Worm (Caenorhabditis elegans): ENCODE measurements around the gene C55A1.1.

C55A1.1 gene

DNA sequence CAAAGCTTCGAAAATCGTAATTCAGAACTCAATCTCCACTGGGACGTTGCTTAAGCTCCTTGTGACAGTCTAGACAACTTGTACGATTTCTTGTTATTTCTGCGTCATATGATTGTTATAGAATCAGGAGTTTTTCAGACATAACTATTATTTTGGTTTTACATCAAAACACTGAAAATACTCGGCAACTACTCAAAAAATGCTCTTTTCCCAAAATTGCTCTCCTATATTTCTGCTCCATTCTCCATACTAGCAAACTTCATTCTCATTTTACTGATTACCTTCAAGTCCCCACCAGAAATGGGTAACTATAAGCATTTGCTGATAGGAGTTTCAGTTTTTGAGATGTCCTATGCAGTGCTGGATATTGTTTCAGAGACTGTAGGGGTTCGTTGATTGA lies at the start of gene C55A1.1:
Gene C55A1.1 (plus strand): TSS at position 301 of the 400 bp plus-strand sequence.
- no peak for TF ChIP-seq fkh-2 (tag; optimal IDR thresholded peaks at IDR 0.05)
- TF ChIP-seq nhr-12 (tag; optimal IDR thresholded peaks at IDR 0.05), result no peak
- TF ChIP-seq aly-2 (tag; optimal IDR thresholded peaks at IDR 0.05), result no peak
- TF ChIP-seq ztf-11 (tag; optimal IDR thresholded peaks at IDR 0.05), result no peak
- TF ChIP-seq egl-5 (tag; optimal IDR thresholded peaks at IDR 0.05), result no peak
- TF ChIP-seq sea-2 (GFP tag; optimal IDR thresholded peaks at IDR 0.05), result no peak
- no peak for TF ChIP-seq nhr-67 (tag; optimal IDR thresholded peaks at IDR 0.05)
- TF ChIP-seq nfya-1 (tag; optimal IDR thresholded peaks at IDR 0.05; ENCODE audit: insufficient read depth), result no peak
- TF ChIP-seq nhr-23 (tag; optimal IDR thresholded peaks at IDR 0.05), result no peak
- TF ChIP-seq elt-3 (tag; optimal IDR thresholded peaks at IDR 0.05), result no peak
- no peak for TF ChIP-seq nhr-77 (tag; optimal IDR thresholded peaks at IDR 0.05)
- no peak for TF ChIP-seq ceh-82 (tag; optimal IDR thresholded peaks at IDR 0.05)
- TF ChIP-seq ceh-28 (tag; optimal IDR thresholded peaks at IDR 0.05), result no peak
- TF ChIP-seq snpc-4 (tag; optimal IDR thresholded peaks at IDR 0.05), result no peak
- no peak for TF ChIP-seq nhr-11 (tag; optimal IDR thresholded peaks at IDR 0.05)
- TF ChIP-seq nhr-43 (tag; optimal IDR thresholded peaks at IDR 0.05; ENCODE audit: poor library complexity, severe bottlenecking), result no peak

ce11 chrV:15572613-15573012 lies 49.0 kb upstream of the C55A1.1 start, which contains the start of gene fbxa-94:
TSS of gene fbxa-94 (plus strand) at chrV:15572913.
- TF ChIP-seq sea-2 (GFP tag; optimal IDR thresholded peaks at IDR 0.05) (no peak), nfya-1 (tag; optimal IDR thresholded peaks at IDR 0.05; ENCODE audit: insufficient read depth) (peak; percentile 42)

ce11 chrV:15575305-15575704 lies 46.3 kb upstream of the C55A1.1 start, which contains the start of gene mdt-28:
TSS of gene mdt-28 (minus strand) at chrV:15575405.
- TF ChIP-seq ama-1 (optimal IDR thresholded peaks at IDR 0.05) (no peak), fkh-2 (tag; optimal IDR thresholded peaks at IDR 0.05) (no peak), jun-1 (tag; optimal IDR thresholded peaks at IDR 0.05) (no peak), lin-39 (tag; optimal IDR thresholded peaks at IDR 0.05) (no peak), nhr-76 (tag; optimal IDR thresholded peaks at IDR 0.05) (no peak), nfya-1 (tag; optimal IDR thresholded peaks at IDR 0.05; ENCODE audit: insufficient read depth) (no peak), ztf-4 (tag; optimal IDR thresholded peaks at IDR 0.05) (no peak), nhr-11 (tag; optimal IDR thresholded peaks at IDR 0.05) (no peak), ceh-82 (tag; optimal IDR thresholded peaks at IDR 0.05) (no peak), daf-12 (tag; optimal IDR thresholded peaks at IDR 0.05) (no peak), egl-5 (tag; optimal IDR thresholded peaks at IDR 0.05) (no peak), unc-39 (tag; optimal IDR thresholded peaks at IDR 0.05) (no peak), nhr-67 (tag; optimal IDR thresholded peaks at IDR 0.05) (no peak), egl-27 (tag; optimal IDR thresholded peaks at IDR 0.05) (no peak), zag-1 (tag; optimal IDR thresholded peaks at IDR 0.05) (no peak), nhr-43 (tag; optimal IDR thresholded peaks at IDR 0.05; ENCODE audit: poor library complexity, severe bottlenecking) (no peak), fkh-10 (GFP tag; optimal IDR thresholded peaks at IDR 0.05) (no peak), mdl-1 (tag; optimal IDR thresholded peaks at IDR 0.05) (no peak), nhr-77 (tag; optimal IDR thresholded peaks at IDR 0.05) (no peak), nhr-12 (tag; optimal IDR thresholded peaks at IDR 0.05) (no peak)

- TF ChIP-seq nhr-23 (tag; optimal IDR thresholded peaks at IDR 0.05) (peak; percentile 9), nhr-77 (tag; optimal IDR thresholded peaks at IDR 0.05) (no peak), nhr-237 (tag; optimal IDR thresholded peaks at IDR 0.05) (no peak), eor-1 (tag; optimal IDR thresholded peaks at IDR 0.05) (no peak), pha-4 (tag; optimal IDR thresholded peaks at IDR 0.05) (no peak), elt-3 (tag; optimal IDR thresholded peaks at IDR 0.05) (no peak)
Measured at ce11 chrV:15577395-15577896, 44.2 kb upstream of the C55A1.1 start, which contains the start of gene atx-3. TSS of gene atx-3 (minus strand) at chrV:15577445.

DNA sequence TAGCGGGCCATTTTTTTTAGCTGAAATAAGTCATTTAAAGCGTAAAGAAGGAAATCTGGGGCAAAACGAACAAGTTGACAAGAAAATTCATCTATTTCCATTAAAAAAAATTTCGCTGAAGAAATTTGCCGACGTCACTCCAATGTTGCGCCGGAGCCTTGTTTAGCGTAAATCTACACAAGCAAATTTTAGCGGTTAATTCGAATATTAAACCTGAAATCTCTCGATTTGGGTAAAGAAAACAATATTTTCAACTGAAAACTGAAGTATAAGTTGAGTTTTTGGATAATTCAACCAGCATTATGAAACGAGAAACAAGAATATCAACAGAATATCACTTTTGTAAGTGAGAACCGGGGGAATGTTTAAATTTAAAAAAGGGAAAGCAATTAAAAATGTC lies 43.2 kb upstream of the C55A1.1 start, which contains the start of gene F28F8.9:
Gene F28F8.9 (minus strand): TSS at position 288 of the 400 bp plus-strand sequence.
- TF ChIP-seq snpc-4 (tag; optimal IDR thresholded peaks at IDR 0.05) (no peak), elt-1 (tag; optimal IDR thresholded peaks at IDR 0.05) (no peak), aly-2 (tag; optimal IDR thresholded peaks at IDR 0.05) (no peak), ceh-82 (tag; optimal IDR thresholded peaks at IDR 0.05) (no peak), nhr-43 (tag; optimal IDR thresholded peaks at IDR 0.05; ENCODE audit: poor library complexity, severe bottlenecking) (peak; percentile 19), egl-27 (tag; optimal IDR thresholded peaks at IDR 0.05) (no peak), unc-39 (tag; optimal IDR thresholded peaks at IDR 0.05) (no peak), R02D3.7 (tag; optimal IDR thresholded peaks at IDR 0.05) (peak; percentile 91), nhr-11 (tag; optimal IDR thresholded peaks at IDR 0.05) (no peak), skn-1 (tag; optimal IDR thresholded peaks at IDR 0.05) (no peak), mml-1 (tag; optimal IDR thresholded peaks at IDR 0.05) (no peak), jun-1 (tag; optimal IDR thresholded peaks at IDR 0.05) (no peak), daf-12 (tag; optimal IDR thresholded peaks at IDR 0.05) (no peak), hmg-11 (tag; optimal IDR thresholded peaks at IDR 0.05) (peak; percentile 24), pha-4 (tag; optimal IDR thresholded peaks at IDR 0.05) (peak; percentile 68), ama-1 (optimal IDR thresholded peaks at IDR 0.05) (peak; percentile 18), lin-39 (tag; optimal IDR thresholded peaks at IDR 0.05) (peak; percentile 31), mdl-1 (tag; optimal IDR thresholded peaks at IDR 0.05) (no peak), ceh-16 (tag; optimal IDR thresholded peaks at IDR 0.05) (no peak), nhr-28 (tag; optimal IDR thresholded peaks at IDR 0.05) (no peak), ceh-28 (tag; optimal IDR thresholded peaks at IDR 0.05) (no peak), fkh-2 (tag; optimal IDR thresholded peaks at IDR 0.05) (no peak), egl-5 (tag; optimal IDR thresholded peaks at IDR 0.05) (no peak), fkh-10 (GFP tag; optimal IDR thresholded peaks at IDR 0.05) (no peak), nhr-237 (tag; optimal IDR thresholded peaks at IDR 0.05) (no peak), nhr-25 (tag; optimal IDR thresholded peaks at IDR 0.05) (no peak), nhr-67 (tag; optimal IDR thresholded peaks at IDR 0.05) (no peak), nhr-23 (tag; optimal IDR thresholded peaks at IDR 0.05) (peak; percentile 52), nhr-77 (tag; optimal IDR thresholded peaks at IDR 0.05) (no peak), nhr-12 (tag; optimal IDR thresholded peaks at IDR 0.05) (no peak), lsy-12 (tag; optimal IDR thresholded peaks at IDR 0.05) (no peak), lin-15B (tag; optimal IDR thresholded peaks at IDR 0.05) (peak; percentile 67), nfya-1 (tag; optimal IDR thresholded peaks at IDR 0.05; ENCODE audit: insufficient read depth) (peak; percentile 56)
